Worm (Caenorhabditis elegans) whole organism, young adult: ENCODE data around the gene die-1.

Experiments
- ama-1 ChIP-seq, 3 experiments: fragments of 150-350 bp in 1 of 3; sonication (generic microtip) in 2 of 3; optimal IDR thresholded peaks; 2 replicates each; lab custom pipeline; 2014 to 2018; ENCODE audit warnings: missing biosample characterization in 2 of 3, missing genetic modification characterization in 2 of 3, missing genetic modification reagents in 2 of 3
- attf-6 ChIP-seq: fragments of 200-800 bp; sonication (Bioruptor generic); IDR thresholded peaks from 2 replicates; pipeline ENCODE4 v1.3.6; 2022; ENCODE audit warnings: missing genetic modification reagents, missing genetic modification characterization, missing compliant biosample characterization
- hrde-1 ChIP-seq: sonication (generic microtip); optimal IDR thresholded peaks from 2 replicates; lab custom pipeline; 2016; ENCODE audit warnings: missing genetic modification characterization, mild to moderate bottlenecking, missing compliant biosample characterization, moderate library complexity, missing genotype, missing genetic modification reagents, borderline replicate concordance
- nfya-2 ChIP-seq: fragments of 200-800 bp; sonication (Bioruptor generic); IDR thresholded peaks from 2 replicates; pipeline ENCODE4 v1.3.6; 2022; ENCODE audit warnings: missing genetic modification reagents, missing genetic modification characterization, missing compliant biosample characterization
- ztf-25 ChIP-seq: fragments of 200-800 bp; sonication (Bioruptor generic); IDR thresholded peaks from 2 replicates; pipeline ENCODE4 v1.3.6; 2022; ENCODE audit warnings: missing genetic modification reagents, missing genetic modification characterization, missing compliant biosample characterization

ce11 chrII:10019669-10020068 lies 48.0 kb downstream of the die-1 start:
- no peak for TF ChIP-seq ztf-25 (GFP tag; lab: Robert Waterston, UW)
- no peak for TF ChIP-seq ama-1 (optimal IDR thresholded peaks at IDR 0.05; lab: Kevin White, UChicago)
- TF ChIP-seq ama-1 (GFP tag; optimal IDR thresholded peaks at IDR 0.05; lab: Kevin White, UChicago): no peak
- no peak for TF ChIP-seq attf-6
- no peak for TF ChIP-seq hrde-1 (tag; lab: Kevin White, UChicago)
- TF ChIP-seq nfya-2: no peak
